Fruit fly (Drosophila melanogaster) Kc167 (cell line): ENCODE results near the gene Adss.

Source experiments
- Myc ChIP-seq: fragments of >200 bp; optimal IDR thresholded peaks from 2 replicates; lab custom pipeline; 2017; ENCODE audit warnings: missing external identifiers
- Sin3A ChIP-seq: fragments of >200 bp; optimal IDR thresholded peaks from 2 replicates; lab custom pipeline; 2018; ENCODE audit warnings: missing external identifiers
- psq ChIP-seq: fragments of >200 bp; optimal IDR thresholded peaks from 2 replicates; lab custom pipeline; 2017; ENCODE audit warnings: missing external identifiers

DNA sequence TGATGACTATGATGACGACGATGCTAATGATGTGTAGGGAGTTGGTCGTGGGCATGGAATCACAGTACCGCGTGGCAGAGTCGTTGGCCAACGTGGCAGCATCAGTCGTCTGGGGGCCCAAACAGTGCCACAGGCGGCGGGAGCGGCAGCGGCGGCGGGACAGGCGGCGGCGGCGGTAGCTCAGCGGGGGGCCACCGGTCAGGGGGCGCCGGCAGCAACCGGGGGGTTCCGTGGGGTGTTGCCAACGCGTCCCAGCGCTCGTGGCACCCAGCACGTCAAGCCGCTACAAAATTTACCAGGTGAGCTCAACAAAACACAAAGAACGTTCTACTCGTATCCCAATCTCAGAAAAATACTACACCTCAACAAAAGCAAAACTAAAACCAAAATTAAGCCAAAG lies 28.1 kb downstream of the Adss start:
- TF ChIP-seq Myc (lab: Kevin White, UChicago), result no peak
- no peak for TF ChIP-seq psq
- TF ChIP-seq Sin3A, result no peak
